Worm (Caenorhabditis elegans) whole organism, L2 larva: ENCODE measurements around the gene lgc-36.

Experiments used
- ama-1 ChIP-seq: fragments of 150-350 bp; optimal IDR thresholded peaks from 2 replicates; lab custom pipeline; 2018; ENCODE audit warnings: inconsistent platforms
- skn-1 ChIP-seq: sonication (generic microtip); optimal IDR thresholded peaks from 2 replicates; lab custom pipeline; 2017; ENCODE audit warnings: missing biosample characterization, missing genetic modification characterization

DNA sequence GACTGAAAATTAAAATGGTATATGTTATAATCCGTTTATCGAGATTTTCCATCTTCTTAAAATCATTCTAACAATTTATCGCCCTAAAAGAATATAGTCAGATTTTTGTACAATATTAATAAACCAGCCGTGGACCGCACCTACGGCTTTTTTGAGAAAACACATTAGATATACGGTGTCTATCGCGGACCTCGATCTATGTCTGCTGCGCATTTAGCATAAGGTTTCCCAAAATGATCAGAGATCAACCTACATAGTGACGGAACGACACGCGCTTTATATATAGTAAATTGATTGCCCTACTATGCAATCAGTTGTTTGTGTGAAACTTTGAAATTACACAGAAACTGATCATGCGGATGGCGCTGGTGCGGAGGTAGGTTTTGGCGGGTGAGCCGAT, 33.9 kb upstream of the lgc-36 start:
- no peak for TF ChIP-seq skn-1
- TF ChIP-seq ama-1 (lab: Kevin White, UChicago): no peak
